Worm (Caenorhabditis elegans) whole organism, L3 larva: ENCODE results near the gene Y24D9A.7.

Experiments
- R02D3.7 ChIP-seq: fragments of 150-350 bp; optimal IDR thresholded peaks from 2 replicates; lab custom pipeline; 2014; ENCODE audit warnings: missing biosample characterization, missing genetic modification characterization
- ZK546.5 ChIP-seq: sonication (generic microtip); optimal IDR thresholded peaks from 2 replicates; lab custom pipeline; 2017; ENCODE audit warnings: missing biosample characterization, missing genetic modification characterization
- ama-1 ChIP-seq: fragments of 150-350 bp; optimal IDR thresholded peaks from 2 replicates; lab custom pipeline; 2018
- ceh-16 ChIP-seq: sonication (generic microtip); optimal IDR thresholded peaks from 2 replicates; lab custom pipeline; 2017; ENCODE audit warnings: missing biosample characterization, missing genetic modification characterization
- ceh-9 ChIP-seq: sonication (generic microtip); optimal IDR thresholded peaks from 2 replicates; lab custom pipeline; 2018; ENCODE audit warnings: missing biosample characterization, missing genetic modification characterization
- daf-12 ChIP-seq: fragments of 150-350 bp; optimal IDR thresholded peaks from 2 replicates; lab custom pipeline; 2014; ENCODE audit warnings: missing biosample characterization, missing genetic modification reagents, missing genetic modification characterization
- egl-27 ChIP-seq: sonication (generic microtip); optimal IDR thresholded peaks from 4 replicates; lab custom pipeline; 2017; ENCODE audit warnings: missing biosample characterization, missing genetic modification reagents, missing genetic modification characterization
- egl-5 ChIP-seq: fragments of 150-350 bp; optimal IDR thresholded peaks from 2 replicates; lab custom pipeline; 2017; ENCODE audit warnings: missing biosample characterization, missing genetic modification reagents, missing genetic modification characterization, inconsistent platforms
- elt-1 ChIP-seq: fragments of 150-350 bp; optimal IDR thresholded peaks from 2 replicates; lab custom pipeline; 2014; ENCODE audit warnings: missing biosample characterization, missing genetic modification characterization
- elt-2 ChIP-seq: sonication (generic microtip); optimal IDR thresholded peaks from 2 replicates; lab custom pipeline; 2016; ENCODE audit warnings: missing genetic modification reagents, mild to moderate bottlenecking, missing genetic modification characterization, missing compliant biosample characterization
- elt-3 ChIP-seq, 3 experiments: fragments of 150-350 bp in 1 of 3; sonication (generic microtip) in 2 of 3; optimal IDR thresholded peaks; 2 replicates in 2 of 3; 4 replicates in 1 of 3; lab custom pipeline; 2014 to 2017; ENCODE audit warnings: missing biosample characterization in 3 of 3, missing genetic modification characterization in 3 of 3
- eor-1 ChIP-seq, 2 experiments: fragments of 150-350 bp; optimal IDR thresholded peaks; 2 replicates each; lab custom pipeline; 2014 to 2018; ENCODE audit warnings: missing biosample characterization in 2 of 2, missing genetic modification characterization in 2 of 2
- fkh-2 ChIP-seq: fragments of 150-350 bp; optimal IDR thresholded peaks from 2 replicates; lab custom pipeline; 2014; ENCODE audit warnings: missing biosample characterization, missing genetic modification reagents, missing genetic modification characterization
- jun-1 ChIP-seq: fragments of 150-350 bp; optimal IDR thresholded peaks from 2 replicates; lab custom pipeline; 2014; ENCODE audit warnings: missing biosample characterization, missing genetic modification reagents, missing genetic modification characterization
- lin-15B ChIP-seq: fragments of 150-350 bp; optimal IDR thresholded peaks from 2 replicates; lab custom pipeline; 2014; ENCODE audit warnings: missing biosample characterization, missing genetic modification characterization
- lsy-12 ChIP-seq: sonication (generic microtip); optimal IDR thresholded peaks from 2 replicates; lab custom pipeline; 2016; ENCODE audit warnings: mild to moderate bottlenecking, missing genetic modification characterization, missing compliant biosample characterization
- mdl-1 ChIP-seq: fragments of 150-350 bp; optimal IDR thresholded peaks from 2 replicates; lab custom pipeline; 2014; ENCODE audit warnings: missing biosample characterization, missing genetic modification characterization
- nfya-1 ChIP-seq: sonication (generic microtip); optimal IDR thresholded peaks from 2 replicates; lab custom pipeline; 2017; ENCODE audit warnings: missing genetic modification characterization, mild to moderate bottlenecking, missing compliant biosample characterization, antibody characterized with exemption, moderate library complexity; ENCODE audit not compliant: insufficient read depth
- nhr-23 ChIP-seq: fragments of 150-350 bp; optimal IDR thresholded peaks from 2 replicates; lab custom pipeline; 2014; ENCODE audit warnings: missing biosample characterization, missing genetic modification reagents, missing genetic modification characterization
- nhr-237 ChIP-seq: fragments of 150-350 bp; optimal IDR thresholded peaks from 2 replicates; lab custom pipeline; 2014; ENCODE audit warnings: missing biosample characterization, missing genetic modification characterization
- nhr-28 ChIP-seq: fragments of 150-350 bp; optimal IDR thresholded peaks from 2 replicates; lab custom pipeline; 2014; ENCODE audit warnings: missing biosample characterization, missing genetic modification characterization
- nhr-67 ChIP-seq: fragments of 150-350 bp; optimal IDR thresholded peaks from 2 replicates; lab custom pipeline; 2014; ENCODE audit warnings: missing biosample characterization, missing genetic modification characterization
- nhr-77 ChIP-seq: fragments of 150-350 bp; optimal IDR thresholded peaks from 2 replicates; lab custom pipeline; 2014; ENCODE audit warnings: missing biosample characterization, missing genetic modification characterization
- pha-4 ChIP-seq: fragments of 150-350 bp; optimal IDR thresholded peaks from 2 replicates; lab custom pipeline; 2014; ENCODE audit warnings: missing biosample characterization, missing genetic modification reagents, missing genetic modification characterization
- pqm-1 ChIP-seq: fragments of 150-350 bp; optimal IDR thresholded peaks from 2 replicates; lab custom pipeline; 2017; ENCODE audit warnings: missing biosample characterization, missing genetic modification characterization, inconsistent platforms
- snpc-4 ChIP-seq: fragments of 150-350 bp; optimal IDR thresholded peaks from 2 replicates; lab custom pipeline; 2014; ENCODE audit warnings: missing biosample characterization, missing genetic modification characterization
- tbx-2 ChIP-seq: sonication (generic microtip); optimal IDR thresholded peaks from 2 replicates; lab custom pipeline; 2016; ENCODE audit warnings: mild to moderate bottlenecking, missing genetic modification characterization, missing compliant biosample characterization
- unc-39 ChIP-seq: sonication (generic microtip); optimal IDR thresholded peaks from 4 replicates; lab custom pipeline; 2017; ENCODE audit warnings: missing biosample characterization, missing genetic modification characterization
- unc-62 ChIP-seq: fragments of 150-350 bp; sonication (generic microtip); optimal IDR thresholded peaks from 4 replicates; lab custom pipeline; 2014; ENCODE audit warnings: missing biosample characterization, missing genetic modification reagents, missing genetic modification characterization
- ztf-11 ChIP-seq: fragments of 150-350 bp; optimal IDR thresholded peaks from 2 replicates; lab custom pipeline; 2014; ENCODE audit warnings: missing biosample characterization, missing genetic modification characterization
- ztf-4 ChIP-seq: fragments of 150-350 bp; optimal IDR thresholded peaks from 2 replicates; lab custom pipeline; 2014; ENCODE audit warnings: missing biosample characterization, missing genetic modification characterization

Gene Y24D9A.7

DNA sequence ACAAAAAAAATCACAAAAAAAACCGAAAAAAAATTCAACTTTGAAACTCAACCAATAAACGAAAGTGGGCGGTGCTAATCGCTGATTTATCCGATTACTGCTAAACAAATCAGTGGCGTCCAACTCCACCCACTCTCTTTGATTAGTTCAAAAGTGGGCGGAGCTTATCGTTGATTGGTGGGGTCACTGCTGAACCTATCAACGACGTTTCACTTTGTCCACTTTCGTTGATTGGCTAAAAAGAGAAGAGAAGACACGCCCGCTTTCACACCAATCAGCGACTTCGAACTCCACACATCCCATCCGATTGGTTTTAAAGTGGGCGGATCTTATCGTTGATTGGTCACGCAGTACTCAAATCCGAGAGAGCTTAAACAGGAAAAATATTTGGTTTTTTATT is 18.9 kb upstream of the Y24D9A.7 start:
- no peak for TF ChIP-seq R02D3.7 (tag; lab: Kevin White, UChicago)
- peak; percentile 3 for TF ChIP-seq lin-15B (tag; lab: Kevin White, UChicago)
- TF ChIP-seq nfya-1 (tag; lab: Kevin White, UChicago): peak; percentile 93
- TF ChIP-seq unc-39 (tag; lab: Kevin White, UChicago): no peak
- no peak for TF ChIP-seq jun-1
- TF ChIP-seq elt-2 (tag; lab: Kevin White, UChicago): no peak
- TF ChIP-seq eor-1 (tag; optimal IDR thresholded peaks at IDR 0.05; lab: Kevin White, UChicago): no peak

ce11 chrIV:4423026-4423425 is 18.1 kb upstream of the Y24D9A.7 start:
- no peak for TF ChIP-seq ceh-16 (tag; lab: Kevin White, UChicago)
- TF ChIP-seq pha-4 (tag; lab: Kevin White, UChicago): no peak
- TF ChIP-seq egl-5: no peak
- no peak for TF ChIP-seq nhr-28 (tag; lab: Kevin White, UChicago)
- no peak for TF ChIP-seq pqm-1 (tag; lab: Kevin White, UChicago)
- no peak for TF ChIP-seq egl-27 (tag; lab: Kevin White, UChicago)
- no peak for TF ChIP-seq unc-39 (tag; lab: Kevin White, UChicago)
- TF ChIP-seq daf-12: no peak
- TF ChIP-seq lin-15B (tag; lab: Kevin White, UChicago): no peak
- TF ChIP-seq nhr-23 (tag; lab: Kevin White, UChicago): no peak
- TF ChIP-seq lsy-12: no peak
- TF ChIP-seq nhr-67: no peak
- TF ChIP-seq unc-62 (GFP tag; lab: Kevin White, UChicago): no peak
- TF ChIP-seq ama-1 (lab: Kevin White, UChicago): no peak
- no peak for TF ChIP-seq elt-1 (tag; lab: Kevin White, UChicago)
- no peak for TF ChIP-seq ztf-11
- TF ChIP-seq ceh-9 (tag; lab: Kevin White, UChicago): no peak
- no peak for TF ChIP-seq jun-1
- TF ChIP-seq nhr-77 (tag; lab: Kevin White, UChicago): no peak

DNA sequence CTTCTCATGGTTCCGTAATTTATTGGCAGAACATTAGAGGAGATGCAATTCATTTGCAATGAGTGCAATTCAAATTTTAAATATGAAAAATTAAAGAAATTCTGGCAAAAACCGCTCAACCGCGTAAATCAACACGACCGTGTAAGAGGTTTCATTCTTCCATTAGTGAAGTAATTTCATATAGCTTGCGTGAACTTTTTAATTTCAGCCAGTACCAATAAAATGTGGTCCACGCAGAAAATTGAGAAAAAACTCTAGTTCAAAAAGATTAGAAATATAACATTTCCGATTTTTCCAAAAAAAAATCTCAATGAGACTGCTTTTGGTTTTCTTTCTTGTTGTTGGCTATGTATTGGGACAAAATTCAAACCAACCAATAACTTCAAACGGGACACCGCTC is 17.1 kb upstream of the Y24D9A.7 start, which contains the start of gene clec-175:
Gene clec-175, plus strand, starts transcription at position 301 of the 400 bp plus-strand sequence.
- TF ChIP-seq lsy-12 (no peak), R02D3.7 (tag; lab: Kevin White, UChicago) (no peak), nhr-237 (tag; lab: Kevin White, UChicago) (no peak), elt-3 (tag; optimal IDR thresholded peaks at IDR 0.05; lab: Kevin White, UChicago) (no peak), unc-39 (tag; lab: Kevin White, UChicago) (no peak), mdl-1 (no peak), tbx-2 (tag; lab: Kevin White, UChicago) (no peak), ZK546.5 (tag; lab: Kevin White, UChicago) (no peak), ama-1 (lab: Kevin White, UChicago) (no peak), fkh-2 (tag; lab: Kevin White, UChicago) (no peak), snpc-4 (tag; lab: Kevin White, UChicago) (no peak)

DNA sequence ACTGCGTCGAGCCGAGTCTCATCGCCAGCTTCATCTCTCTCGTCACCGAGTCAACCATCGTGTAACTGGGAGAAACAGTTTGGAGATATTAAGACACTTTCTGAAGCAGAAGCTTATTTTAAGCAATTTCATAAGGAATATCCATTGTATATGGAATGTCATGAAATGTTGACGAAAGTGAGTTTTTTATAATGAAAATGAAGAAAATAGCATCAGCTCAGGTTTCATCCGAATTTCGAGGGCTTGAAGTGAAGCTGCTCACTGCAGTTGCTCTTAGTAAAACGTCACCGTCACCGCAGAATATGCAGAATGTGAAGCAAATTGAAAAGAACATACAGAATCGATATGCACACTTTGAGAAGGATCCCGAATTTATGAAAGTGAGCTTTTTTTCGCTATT is 8.1 kb upstream of the Y24D9A.7 start:
- no peak for TF ChIP-seq ceh-16 (tag; lab: Kevin White, UChicago)
- no peak for TF ChIP-seq ceh-9 (tag; lab: Kevin White, UChicago)

ce11 chrIV:4411948-4412335 is 7.0 kb upstream of the Y24D9A.7 start:
- no peak for TF ChIP-seq snpc-4 (tag; lab: Kevin White, UChicago)
- TF ChIP-seq daf-12: no peak
- no peak for TF ChIP-seq nhr-67
- TF ChIP-seq unc-39 (tag; lab: Kevin White, UChicago): no peak
- no peak for TF ChIP-seq ztf-4 (tag; lab: Kevin White, UChicago)

DNA sequence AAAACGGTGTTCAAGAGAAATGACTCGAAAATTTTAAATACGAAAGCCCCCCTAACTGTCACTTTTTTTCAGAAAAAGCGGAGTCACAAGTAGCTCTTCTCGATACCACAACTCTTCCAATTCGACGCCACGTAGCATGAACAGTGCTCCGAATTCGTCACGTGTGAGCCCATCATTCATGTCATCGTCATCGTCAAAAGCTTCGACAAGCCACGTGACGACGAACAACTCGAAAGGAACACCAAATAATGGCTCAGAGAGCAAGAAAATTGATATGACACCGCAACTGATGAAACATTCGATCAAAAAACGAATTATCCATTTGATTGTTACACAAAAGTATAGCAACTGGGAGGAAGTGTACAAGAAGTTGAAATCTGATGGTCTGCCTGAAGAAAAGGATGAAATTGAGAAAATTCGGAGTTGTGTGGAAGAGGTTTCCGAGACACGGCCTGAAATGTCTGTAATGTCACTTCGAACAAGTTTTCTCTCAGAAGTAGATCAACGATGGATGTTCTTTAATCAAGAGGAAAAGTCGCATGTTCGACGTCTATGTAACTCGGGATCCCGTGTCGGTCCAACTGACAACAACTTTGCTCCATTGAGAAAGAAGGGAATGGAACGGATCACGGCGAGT is 6.5 kb upstream of the Y24D9A.7 start:
- no peak for TF ChIP-seq R02D3.7 (tag; lab: Kevin White, UChicago)
- TF ChIP-seq ztf-4 (tag; lab: Kevin White, UChicago): no peak
